Fruit fly (Drosophila melanogaster): ENCODE data around the gene hng2.
A peak's percentile ranks its signal among the peaks of the same experiment; 100 is the strongest.

hng2 gene

dm6 chr3R:8780689-8781088, 25.4 kb upstream of the hng2 start, which contains the start of gene CG33189:
CG33189 (minus strand) TSS chr3R:8780789.
- TF ChIP-seq sv (GFP tag; optimal IDR thresholded peaks at IDR 0.05) (no peak), Vsx2 (GFP tag; optimal IDR thresholded peaks at IDR 0.05; ENCODE audit: partially characterized antibody) (no peak), foxo (GFP tag; optimal IDR thresholded peaks at IDR 0.05) (no peak), HLH106 (tag; optimal IDR thresholded peaks at IDR 0.05) (no peak), Jra (GFP tag; optimal IDR thresholded peaks at IDR 0.05) (no peak), Hr83 (GFP tag; optimal IDR thresholded peaks at IDR 0.05; ENCODE audit: poor library complexity, severe bottlenecking) (no peak), CrebA (GFP tag; optimal IDR thresholded peaks at IDR 0.05; ENCODE audit: borderline replicate concordance) (no peak)

DNA sequence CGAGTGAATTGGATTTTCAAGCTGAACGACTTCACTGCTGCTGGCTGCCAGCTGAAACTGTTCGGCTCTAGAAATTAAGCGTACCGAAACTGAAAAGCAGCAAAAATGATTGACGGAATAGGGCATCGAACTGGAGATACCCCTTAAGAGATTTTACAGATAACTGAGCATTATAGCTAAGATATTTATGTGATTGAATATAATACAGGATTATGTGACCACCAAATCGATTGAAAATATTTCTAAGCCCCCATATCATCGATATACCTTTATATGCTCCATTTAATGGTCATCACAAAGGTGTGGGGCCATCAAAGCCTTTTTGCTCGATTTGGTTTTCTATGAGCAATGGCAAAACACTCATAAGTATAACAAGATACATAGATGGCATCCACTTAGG, 21.3 kb upstream of the hng2 start:
- TF ChIP-seq Abd-B (GFP tag; optimal IDR thresholded peaks at IDR 0.05) (no peak), CG32264 (GFP tag; optimal IDR thresholded peaks at IDR 0.05) (no peak), h (GFP tag; optimal IDR thresholded peaks at IDR 0.05) (no peak), Jra (GFP tag; optimal IDR thresholded peaks at IDR 0.05) (no peak), foxo (GFP tag; optimal IDR thresholded peaks at IDR 0.05) (no peak), Hr83 (GFP tag; optimal IDR thresholded peaks at IDR 0.05; ENCODE audit: poor library complexity, severe bottlenecking) (no peak), Vsx2 (GFP tag; optimal IDR thresholded peaks at IDR 0.05; ENCODE audit: partially characterized antibody) (no peak), dmrt93B (GFP tag; optimal IDR thresholded peaks at IDR 0.05) (no peak), ey (GFP tag; optimal IDR thresholded peaks at IDR 0.05) (no peak)

- TF ChIP-seq Vsx2 (GFP tag; optimal IDR thresholded peaks at IDR 0.05; ENCODE audit: partially characterized antibody): peak; percentile 0
- no peak for TF ChIP-seq fru (GFP tag; optimal IDR thresholded peaks at IDR 0.05)
- peak; percentile 31 for TF ChIP-seq Dif (GFP tag; optimal IDR thresholded peaks at IDR 0.05; ENCODE audit: partially characterized antibody)
- no peak for TF ChIP-seq CrebA (GFP tag; optimal IDR thresholded peaks at IDR 0.05; ENCODE audit: borderline replicate concordance)
Measured at dm6 chr3R:8785451-8785850, 20.7 kb upstream of the hng2 start.

dm6 chr3R:8787538-8788282, 18.4 kb upstream of the hng2 start:
- TF ChIP-seq CG9705 (GFP tag; optimal IDR thresholded peaks at IDR 0.05) (no peak), CG32264 (GFP tag; optimal IDR thresholded peaks at IDR 0.05) (no peak), h (GFP tag; optimal IDR thresholded peaks at IDR 0.05) (peak; percentile 35), Dif (GFP tag; optimal IDR thresholded peaks at IDR 0.05; ENCODE audit: partially characterized antibody) (no peak), fru (GFP tag; optimal IDR thresholded peaks at IDR 0.05) (no peak), Jra (GFP tag; optimal IDR thresholded peaks at IDR 0.05) (no peak), woc (GFP tag; optimal IDR thresholded peaks at IDR 0.05) (peak; percentile 46), Sp1 (GFP tag; optimal IDR thresholded peaks at IDR 0.05) (no peak), Abd-B (GFP tag; optimal IDR thresholded peaks at IDR 0.05) (no peak), ey (GFP tag; optimal IDR thresholded peaks at IDR 0.05) (no peak), rgr (GFP tag; optimal IDR thresholded peaks at IDR 0.05) (no peak), dmrt93B (GFP tag; optimal IDR thresholded peaks at IDR 0.05) (no peak), brk (GFP tag; optimal IDR thresholded peaks at IDR 0.05) (no peak), Hr78 (GFP tag; optimal IDR thresholded peaks at IDR 0.05) (no peak), Hnf4 (GFP tag; optimal IDR thresholded peaks at IDR 0.05) (no peak), pan (optimal IDR thresholded peaks at IDR 0.05) (no peak), foxo (GFP tag; optimal IDR thresholded peaks at IDR 0.05) (no peak), N (GFP tag; optimal IDR thresholded peaks at IDR 0.05) (no peak), jim (GFP tag; optimal IDR thresholded peaks at IDR 0.05) (no peak), lola (GFP tag; optimal IDR thresholded peaks at IDR 0.05) (no peak), Hr83 (GFP tag; optimal IDR thresholded peaks at IDR 0.05; ENCODE audit: poor library complexity, severe bottlenecking) (no peak), sv (GFP tag; optimal IDR thresholded peaks at IDR 0.05) (no peak), GATAd (GFP tag; optimal IDR thresholded peaks at IDR 0.05) (no peak), dsf (GFP tag; optimal IDR thresholded peaks at IDR 0.05; ENCODE audit: borderline replicate concordance) (no peak), Rel (GFP tag; optimal IDR thresholded peaks at IDR 0.05) (no peak), Rel (tag; optimal IDR thresholded peaks at IDR 0.05) (no peak), psq (GFP tag; optimal IDR thresholded peaks at IDR 0.05) (no peak), CrebA (GFP tag; optimal IDR thresholded peaks at IDR 0.05; ENCODE audit: borderline replicate concordance) (no peak), Mio (GFP tag; optimal IDR thresholded peaks at IDR 0.05) (no peak), Myc (optimal IDR thresholded peaks at IDR 0.05) (no peak), Vsx2 (GFP tag; optimal IDR thresholded peaks at IDR 0.05; ENCODE audit: partially characterized antibody) (peak; percentile 30), tai (GFP tag; optimal IDR thresholded peaks at IDR 0.05) (no peak), Dfd (GFP tag; optimal IDR thresholded peaks at IDR 0.05) (no peak), dl (GFP tag; optimal IDR thresholded peaks at IDR 0.05; ENCODE audit: insufficient read depth in 1 of 2, partially characterized antibody in 2 of 2) (no peak), OdsH (GFP tag; optimal IDR thresholded peaks at IDR 0.05) (no peak), HLH106 (tag; optimal IDR thresholded peaks at IDR 0.05) (peak; percentile 31), usp (GFP tag; optimal IDR thresholded peaks at IDR 0.05) (no peak)
